Fruit fly (Drosophila melanogaster): Measurements from ENCODE around the gene CG13920.

DNA sequence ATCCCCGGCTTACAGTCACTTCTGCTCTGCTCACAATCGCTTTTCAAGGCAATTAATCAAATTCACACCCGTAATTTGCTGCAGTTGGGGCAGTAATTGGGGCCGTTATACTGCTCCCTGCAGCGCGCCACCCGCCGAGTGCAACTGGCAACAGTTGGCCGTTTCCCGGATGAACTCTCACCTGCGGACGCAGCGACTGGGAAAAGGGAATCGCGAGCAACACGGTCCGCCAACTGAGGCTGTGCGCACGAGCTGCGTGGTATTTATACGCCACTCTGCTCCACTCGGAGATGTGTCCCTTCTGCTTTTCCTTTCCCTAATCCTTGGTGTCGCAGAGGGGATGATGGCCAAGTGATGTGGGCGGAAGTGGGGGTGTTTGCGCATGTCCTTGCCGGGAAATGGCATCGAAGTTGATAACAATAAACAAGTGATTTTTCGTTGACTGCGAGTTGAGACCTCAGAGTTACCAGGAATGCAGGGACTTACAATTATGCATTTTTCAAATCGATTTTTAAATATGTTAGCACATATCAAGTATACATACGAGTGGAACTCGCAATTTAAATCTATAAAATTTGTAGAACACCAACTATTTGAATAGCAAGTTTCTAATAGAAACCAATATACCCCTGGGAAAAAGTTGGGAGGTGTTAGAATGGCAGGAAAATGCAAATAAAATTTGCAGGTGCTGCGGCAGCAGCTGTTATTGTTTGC, 19.5 kb upstream of the CG13920 start, which contains the start of gene GC:
- TF ChIP-seq CG15710 (tag; optimal IDR thresholded peaks at IDR 0.05) = peak; percentile 6
- TF ChIP-seq fd96Ca (GFP tag; IDR thresholded peaks at IDR 0.05) = no peak
- TF ChIP-seq Pif1A (GFP tag; optimal IDR thresholded peaks at IDR 0.05) = no peak
- TF ChIP-seq CG34367 (tag; optimal IDR thresholded peaks at IDR 0.05) = peak; percentile 13
- no peak for TF ChIP-seq rn (GFP tag; IDR thresholded peaks at IDR 0.05)
- no peak for TF ChIP-seq CG9948 (tag; optimal IDR thresholded peaks at IDR 0.05)
- TF ChIP-seq EcR (GFP tag; optimal IDR thresholded peaks at IDR 0.05) = no peak
- TF ChIP-seq CG32121 (GFP tag; IDR thresholded peaks at IDR 0.05) = no peak
- no peak for TF ChIP-seq CG14655 (GFP tag; optimal IDR thresholded peaks at IDR 0.05)
- no peak for TF ChIP-seq CG17806 (tag; optimal IDR thresholded peaks at IDR 0.05)
- TF ChIP-seq CG4496 (GFP tag; IDR thresholded peaks at IDR 0.05) = no peak
- TF ChIP-seq D1 (tag; optimal IDR thresholded peaks at IDR 0.05) = no peak
- TF ChIP-seq gl (tag; optimal IDR thresholded peaks at IDR 0.05) = no peak
- TF ChIP-seq CG12605 (GFP tag; IDR thresholded peaks at IDR 0.05) = peak; percentile 39; the same call in 1 of the 2 replicates

Measured in whole organism, pupa.